Fruit fly (Drosophila melanogaster) Kc167 (cell line): ENCODE data around the gene Pop2.

Experiments used
- Myc ChIP-seq: fragments of >200 bp; optimal IDR thresholded peaks from 2 replicates; lab custom pipeline; 2017; ENCODE audit warnings: missing external identifiers
- Sin3A ChIP-seq: fragments of >200 bp; optimal IDR thresholded peaks from 2 replicates; lab custom pipeline; 2018; ENCODE audit warnings: missing external identifiers
- h ChIP-seq: fragments of >200 bp; optimal IDR thresholded peaks from 3 replicates; lab custom pipeline; 2018; ENCODE audit warnings: missing external identifiers
- psq ChIP-seq: fragments of >200 bp; optimal IDR thresholded peaks from 2 replicates; lab custom pipeline; 2017; ENCODE audit warnings: missing external identifiers
- ttk ChIP-seq: sonication (Bioruptor generic); optimal IDR thresholded peaks from 2 replicates; lab custom pipeline; 2017; ENCODE audit warnings: missing external identifiers

dm6 chr3L:11953217-11953616 is 49.5 kb downstream of the Pop2 start, which contains the start of gene obst-G:
- TF ChIP-seq Myc (lab: Kevin White, UChicago) (no peak), psq (lab: Kevin White, UChicago) (no peak), Sin3A (lab: Kevin White, UChicago) (no peak), h (lab: Kevin White, UChicago) (no peak), ttk (lab: Kevin White, UChicago) (no peak)
